Fruit fly (Drosophila melanogaster): ENCODE results near the gene bip1.

- TF ChIP-seq sima (GFP tag; optimal IDR thresholded peaks at IDR 0.05), result no peak
- TF ChIP-seq sd (tag; optimal IDR thresholded peaks at IDR 0.05), result no peak
- TF ChIP-seq YL-1 (GFP tag; optimal IDR thresholded peaks at IDR 0.05), result no peak
- TF ChIP-seq Abd-B (GFP tag; optimal IDR thresholded peaks at IDR 0.05), result no peak
- TF ChIP-seq Camta (GFP tag; optimal IDR thresholded peaks at IDR 0.05), result no peak
- no peak for TF ChIP-seq CG11696 (GFP tag; IDR thresholded peaks at IDR 0.05)
These were observed 44.7 kb downstream of the bip1 start for dm6 chr3L:8013865-8014216.
